Worm (Caenorhabditis elegans) whole organism, dauer: Measurements from ENCODE around the gene sqst-1.

Experiments
- unc-62 ChIP-seq: sonication (generic microtip); optimal IDR thresholded peaks from 2 replicates; lab custom pipeline; 2017; ENCODE audit warnings: missing biosample characterization, missing genetic modification reagents, missing genetic modification characterization

The sqst-1 gene

DNA sequence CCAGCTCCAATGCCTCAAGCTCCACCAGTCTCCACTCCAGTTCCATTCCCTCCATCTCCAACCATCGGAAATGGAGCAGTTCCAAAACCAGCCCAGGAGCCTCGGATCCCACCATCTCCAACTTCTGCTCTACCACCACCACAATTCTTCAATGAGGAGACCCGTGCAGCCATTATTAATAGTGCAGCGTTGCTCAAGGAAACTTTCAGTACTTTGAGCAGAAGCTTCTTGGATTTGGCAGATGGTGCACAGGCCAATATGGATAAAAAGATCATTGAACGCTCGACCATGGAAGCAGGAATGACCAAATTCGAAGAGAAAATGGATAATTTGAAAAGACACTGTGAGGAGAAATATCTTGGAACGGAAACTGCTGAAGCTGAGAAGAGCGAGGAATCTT, 1.3 kb downstream of the sqst-1 start:
- no peak for TF ChIP-seq unc-62

DNA sequence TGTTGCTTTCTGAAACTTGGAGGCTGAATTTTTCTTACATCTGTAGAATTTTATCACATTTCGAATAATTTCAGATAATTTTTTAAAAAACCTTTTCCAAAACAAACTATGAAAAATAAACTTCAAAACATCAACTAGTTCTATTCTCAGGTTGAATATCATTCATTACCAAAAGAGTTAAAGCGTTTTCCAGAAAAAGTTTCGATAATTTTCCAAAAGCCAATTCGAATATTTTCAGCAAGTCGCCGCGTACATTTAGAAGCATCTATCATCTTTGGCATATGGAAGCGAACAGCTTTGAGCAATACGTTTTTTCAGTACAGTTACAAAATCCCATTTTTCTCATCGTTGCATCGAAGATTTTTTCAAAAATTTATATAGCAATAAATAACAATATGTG, 2.8 kb downstream of the sqst-1 start:
- TF ChIP-seq unc-62, result no peak

- no peak for TF ChIP-seq unc-62
These were observed 6.3 kb downstream of the sqst-1 start for ce11 chrIV:12040431-12040830.

- TF ChIP-seq unc-62, result no peak
These were observed 9.0 kb downstream of the sqst-1 start for ce11 chrIV:12043054-12043453.

DNA sequence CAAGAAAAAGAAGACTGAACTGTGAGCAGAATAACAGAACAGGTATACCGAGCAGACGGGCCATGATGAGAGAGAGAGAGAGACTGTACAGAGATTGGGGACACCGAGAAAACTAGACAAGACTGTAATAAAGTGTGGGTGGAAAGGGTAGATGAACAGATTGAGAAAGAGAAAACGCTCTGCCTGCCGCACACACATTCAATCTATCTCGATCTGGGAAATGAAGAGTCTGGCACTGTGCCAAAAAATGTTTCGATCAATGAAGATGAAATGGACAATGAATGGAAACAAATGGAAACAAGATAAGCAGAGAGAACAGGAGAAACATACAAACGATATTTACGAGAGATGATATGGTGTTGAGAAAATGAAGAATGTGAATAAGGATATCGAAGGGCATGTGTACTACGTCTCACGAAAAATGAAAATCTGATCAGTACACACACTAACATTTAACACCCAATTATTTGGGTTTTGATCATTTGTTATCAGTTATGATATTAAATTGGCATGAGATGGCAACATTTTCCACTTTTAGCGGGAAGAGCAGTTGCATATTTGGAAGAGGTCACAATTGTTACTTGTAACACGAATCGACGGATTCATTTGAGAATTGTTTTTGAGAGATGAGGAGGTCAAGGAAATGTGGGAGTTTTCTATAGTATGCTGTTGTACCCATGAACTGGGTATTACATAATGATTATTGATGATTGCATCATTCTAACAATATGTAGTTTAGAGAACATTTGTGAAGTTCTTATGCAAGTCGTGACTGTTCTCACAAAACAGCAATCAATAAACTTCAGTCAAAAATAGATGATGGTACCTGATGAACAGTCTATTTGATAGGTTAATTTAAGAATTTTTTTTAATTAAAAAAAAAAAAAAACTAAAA, 11.0 kb downstream of the sqst-1 start:
- no peak for TF ChIP-seq unc-62

- TF ChIP-seq unc-62, result no peak
These were observed 12.6 kb downstream of the sqst-1 start, which contains the start of gene T12G3.2 for ce11 chrIV:12046524-12047203. Gene T12G3.2 (minus strand): TSS chrIV:12046967.

- TF ChIP-seq unc-62, result no peak
These were observed 13.7 kb downstream of the sqst-1 start, which contains the start of gene T12G3.4 for ce11 chrIV:12047552-12048347. Gene T12G3.4 (plus strand): TSS chrIV:12048256.

DNA sequence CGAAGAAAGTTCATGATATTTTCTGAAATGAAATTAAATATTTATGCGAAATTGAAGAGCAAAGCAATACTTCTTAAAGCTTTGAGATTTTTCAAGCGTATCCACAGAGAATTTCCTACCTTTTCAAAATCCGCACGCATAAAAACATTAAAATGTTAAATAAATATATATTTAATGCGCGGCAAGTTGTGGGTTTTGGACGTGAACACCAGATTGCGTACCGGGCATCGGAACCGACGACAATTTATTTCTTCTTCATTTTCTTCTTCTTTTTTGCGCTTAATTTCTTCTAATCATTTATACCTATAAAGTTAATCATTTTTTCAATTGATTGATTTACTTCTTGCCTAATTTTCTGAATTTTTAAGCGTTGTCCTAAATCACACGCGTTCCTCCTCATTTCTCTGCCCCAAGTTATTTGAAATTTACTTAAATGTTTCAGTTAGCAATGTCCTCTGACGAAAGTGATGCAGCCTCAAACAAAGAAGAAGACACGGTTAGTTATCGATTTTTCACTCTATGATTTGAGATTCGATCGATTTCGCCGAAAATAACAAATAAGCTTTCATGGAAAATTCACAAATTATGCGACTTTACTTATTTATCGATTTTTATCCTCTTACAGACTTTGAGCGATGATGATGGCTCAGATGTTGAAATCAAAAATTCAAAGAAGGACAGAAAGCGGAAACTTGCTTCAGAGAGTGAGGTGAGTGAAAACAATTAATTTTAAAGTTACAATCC, 17.1 kb downstream of the sqst-1 start, which contains the start of the genes bre-5 and spt-5:
bre-5 (minus strand) TSS at position 167 of the 744 bp plus-strand sequence.
spt-5 (plus strand) TSS at position 443 of the 744 bp plus-strand sequence.
- no peak for TF ChIP-seq unc-62

DNA sequence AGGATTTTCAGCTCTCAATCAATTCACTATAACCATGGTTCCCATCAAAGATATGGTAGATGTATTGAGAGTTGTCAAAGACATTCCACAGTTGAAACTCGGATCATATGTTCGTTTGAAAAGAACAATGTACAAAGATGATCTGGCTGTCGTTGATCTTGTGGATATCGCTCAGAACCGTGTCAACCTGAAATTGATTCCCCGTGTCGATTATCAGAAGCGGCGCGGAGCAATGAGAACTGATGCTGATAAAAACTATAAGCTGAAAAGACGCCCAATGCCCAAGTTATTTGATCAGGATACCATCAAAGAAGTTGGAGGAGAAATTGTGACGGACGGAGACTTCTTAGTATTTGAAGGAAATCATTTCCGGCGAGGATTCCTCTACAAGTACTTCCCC, 18.4 kb downstream of the sqst-1 start:
- TF ChIP-seq unc-62, result no peak

- TF ChIP-seq unc-62, result no peak
These were observed 22.5 kb downstream of the sqst-1 start, which contains the start of gene K08E4.2 for ce11 chrIV:12056603-12057002. Gene K08E4.2 (minus strand): TSS chrIV:12056656.

- TF ChIP-seq unc-62, result no peak
These were observed 23.4 kb downstream of the sqst-1 start, which contains the start of gene K08E4.3 for ce11 chrIV:12057508-12057907. Gene K08E4.3 (plus strand): TSS chrIV:12057742.

DNA sequence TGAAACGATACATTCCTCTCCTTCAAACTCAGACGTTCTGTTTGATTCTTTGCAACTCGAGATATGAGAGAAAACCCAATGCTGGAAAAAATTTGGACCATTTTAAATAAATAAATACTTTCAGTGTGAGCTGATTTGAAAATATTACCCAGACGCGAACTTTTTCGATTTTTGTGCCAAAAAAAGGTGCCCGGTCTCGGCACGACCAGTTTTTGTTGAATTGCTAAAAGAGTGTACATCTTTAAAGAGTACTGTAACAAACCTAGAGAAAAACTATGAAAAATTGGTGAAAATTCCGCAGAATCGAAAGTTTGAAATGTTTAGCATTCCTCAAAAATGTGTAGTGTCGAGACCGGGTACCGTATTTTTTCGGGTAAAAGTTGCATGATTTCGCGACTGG, 27.1 kb downstream of the sqst-1 start, which contains the start of gene K08E4.8:
K08E4.8 (minus strand) TSS at position 101 of the 400 bp plus-strand sequence.
- no peak for TF ChIP-seq unc-62

DNA sequence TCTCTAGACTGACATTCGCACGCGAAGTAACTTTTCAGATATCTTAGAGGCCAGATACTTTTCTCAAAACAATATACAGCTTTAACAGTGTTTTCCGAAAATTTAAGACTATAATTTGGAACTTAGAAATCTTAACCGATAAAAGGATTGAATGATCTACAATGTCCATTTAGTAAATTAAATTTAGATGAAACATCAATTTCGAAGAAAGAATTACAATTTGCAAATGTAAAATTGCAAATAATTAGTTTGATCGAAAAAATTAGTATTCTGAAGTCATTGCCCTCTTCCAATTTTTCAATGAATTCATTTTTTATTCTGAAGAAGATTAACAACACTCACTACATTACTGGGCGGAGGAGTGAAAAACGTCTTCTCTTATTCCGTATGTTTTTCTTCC, 34.5 kb downstream of the sqst-1 start, which contains the start of gene bath-37:
bath-37 (plus strand) TSS at position 301 of the 400 bp plus-strand sequence.
- TF ChIP-seq unc-62, result no peak

DNA sequence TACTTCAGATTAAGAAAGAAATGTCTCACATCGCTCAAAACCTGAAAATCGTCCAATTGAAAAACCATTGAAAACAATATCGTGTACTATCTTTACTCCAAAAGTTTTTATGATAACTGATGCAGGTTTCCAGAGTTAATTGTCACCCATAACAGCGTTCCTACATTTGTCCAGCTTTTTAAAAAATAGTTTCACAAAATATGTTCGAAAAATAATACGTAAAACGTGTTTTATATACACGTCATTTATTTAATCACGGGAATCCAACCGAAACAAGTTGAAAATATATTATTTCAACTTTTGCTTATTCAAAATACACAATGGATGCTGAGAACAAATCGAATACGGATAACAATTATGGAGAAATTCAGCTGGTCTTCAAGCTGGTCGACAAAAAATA, 41.4 kb downstream of the sqst-1 start, which contains the start of gene K08E4.7:
K08E4.7 (plus strand) TSS at position 301 of the 400 bp plus-strand sequence.
- TF ChIP-seq unc-62, result no peak

DNA sequence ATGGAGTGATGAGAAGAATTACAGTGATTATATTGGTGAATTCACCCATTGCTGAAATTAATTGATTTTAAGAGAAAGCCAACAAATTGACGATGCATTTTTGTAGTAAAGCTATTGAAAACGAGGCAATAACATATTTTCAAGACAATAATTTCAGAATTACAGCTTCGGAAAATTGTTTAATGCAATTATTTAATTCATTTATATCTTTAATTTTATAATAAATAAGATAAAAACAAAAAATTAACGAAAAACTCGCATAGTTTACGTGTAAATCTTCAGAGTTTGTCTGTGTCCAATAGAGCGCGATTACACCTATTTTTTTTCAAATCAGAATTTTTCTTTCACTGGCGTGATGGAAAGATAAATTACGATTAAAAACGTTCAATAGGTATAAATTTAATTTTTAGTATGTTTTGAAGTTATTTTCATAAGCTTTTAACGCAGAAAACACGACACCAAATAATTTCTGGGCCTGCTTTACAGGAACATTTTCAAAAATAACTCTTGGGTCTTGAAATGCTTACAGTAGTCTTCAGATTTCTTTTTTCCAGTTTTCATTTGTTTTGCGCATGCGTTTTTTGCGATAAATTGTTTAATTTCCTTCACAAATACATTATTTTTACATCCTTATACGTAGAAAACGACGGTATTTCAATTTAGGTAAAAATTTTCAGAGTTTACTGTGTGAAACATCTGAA, 44.2 kb downstream of the sqst-1 start, which contains the start of gene tmed-1:
tmed-1 (minus strand) TSS at position 51 of the 701 bp plus-strand sequence.
- TF ChIP-seq unc-62, result no peak
